Worm (Caenorhabditis elegans): ENCODE measurements around the gene K12B6.4.

K12B6.4 gene

DNA sequence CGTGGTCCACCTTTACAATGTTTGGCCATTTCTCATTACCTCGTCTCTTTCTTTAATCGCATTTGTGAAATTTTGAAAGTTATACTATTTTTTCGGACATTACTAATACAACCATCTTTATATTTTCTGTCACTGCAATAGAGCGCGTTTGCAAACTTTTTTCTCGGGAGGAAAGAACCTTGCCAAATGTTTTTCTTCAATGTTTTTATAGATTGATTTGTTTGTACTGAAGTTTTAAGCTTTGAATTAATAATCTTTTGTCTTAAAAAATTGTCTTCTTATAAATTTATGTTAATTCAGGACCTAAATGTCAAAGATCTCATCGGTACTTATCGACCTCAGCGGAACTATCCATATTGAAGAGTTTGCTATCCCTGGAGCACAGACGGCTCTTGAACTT lies 46.2 kb downstream of the K12B6.4 start, which contains the start of gene K08B12.3:
Gene K08B12.3 (plus strand): TSS at position 301 of the 400 bp plus-strand sequence.
- TF ChIP-seq gei-8 (GFP tag; optimal IDR thresholded peaks at IDR 0.05) (no peak), R02D3.7 (tag; optimal IDR thresholded peaks at IDR 0.05) (no peak), zag-1 (tag; optimal IDR thresholded peaks at IDR 0.05) (no peak), lsy-2 (tag; optimal IDR thresholded peaks at IDR 0.05) (peak in 1 of 2 experiments; percentile 13), F10B5.3 (tag; optimal IDR thresholded peaks at IDR 0.05) (no peak), lin-38 (GFP tag; IDR thresholded peaks at IDR 0.05) (peak; percentile 51), dpl-1 (GFP tag; optimal IDR thresholded peaks at IDR 0.05) (no peak), lin-29 (GFP tag; IDR thresholded peaks at IDR 0.05) (no peak), ZK337.2 (GFP tag; IDR thresholded peaks at IDR 0.05) (no peak), dve-1 (tag; optimal IDR thresholded peaks at IDR 0.05; ENCODE audit: insufficient read depth) (peak; percentile 4)

DNA sequence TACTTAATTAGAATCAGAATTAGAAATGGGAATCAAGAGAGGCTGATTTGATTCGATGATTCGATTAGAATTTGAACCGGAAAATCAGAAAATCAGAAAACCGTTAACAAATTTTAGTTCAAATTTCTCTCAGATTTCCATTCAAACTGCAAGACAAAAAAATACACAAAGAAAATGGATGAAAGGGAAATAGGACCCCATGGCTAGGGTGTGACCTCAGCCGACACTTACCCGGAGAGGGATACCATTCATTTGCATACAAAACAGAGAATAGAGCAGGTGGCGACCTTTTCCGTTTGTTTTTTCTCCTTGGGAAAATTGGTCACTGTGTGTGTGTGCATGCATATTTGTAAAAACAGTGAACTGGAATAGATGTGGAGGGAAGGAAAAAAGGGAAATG lies 47.1 kb downstream of the K12B6.4 start:
- TF ChIP-seq Y5F2A.4 (GFP tag; optimal IDR thresholded peaks at IDR 0.05) (no peak), rbr-2 (tag; optimal IDR thresholded peaks at IDR 0.05) (no peak), nhr-102 (tag; optimal IDR thresholded peaks at IDR 0.05) (no peak), nhr-77 (tag; optimal IDR thresholded peaks at IDR 0.05) (no peak), unc-130 (GFP tag; optimal IDR thresholded peaks at IDR 0.05) (no peak), set-16 (GFP tag; IDR thresholded peaks at IDR 0.05) (no peak), T26A8.4 (GFP tag; IDR thresholded peaks at IDR 0.05) (no peak), nhr-48 (tag; optimal IDR thresholded peaks at IDR 0.05) (no peak), dpl-1 (GFP tag; optimal IDR thresholded peaks at IDR 0.05) (no peak), ceh-62 (tag; optimal IDR thresholded peaks at IDR 0.05) (no peak), dve-1 (tag; optimal IDR thresholded peaks at IDR 0.05; ENCODE audit: insufficient read depth) (no peak)

DNA sequence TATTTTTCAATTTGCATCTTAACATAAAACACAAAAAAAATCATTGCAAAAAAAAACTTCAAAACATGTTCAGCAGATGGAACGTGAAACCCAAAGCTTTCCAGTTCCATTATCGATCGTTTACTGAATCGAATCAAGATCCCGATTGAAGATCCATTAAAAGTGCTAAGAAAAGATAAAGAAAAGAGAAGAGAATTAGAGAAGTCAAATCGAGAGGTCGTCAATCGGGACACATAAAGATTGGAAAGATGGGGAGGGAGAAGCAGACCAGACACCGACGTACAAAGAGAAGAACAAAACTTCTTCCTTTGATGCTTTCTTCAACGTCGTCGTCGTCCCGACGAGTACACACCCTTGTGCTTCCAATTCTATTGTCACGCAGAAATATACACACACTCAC lies 48.2 kb downstream of the K12B6.4 start:
- TF ChIP-seq lin-1 (GFP tag; IDR thresholded peaks at IDR 0.05) (no peak), lsy-2 (tag; optimal IDR thresholded peaks at IDR 0.05) (peak in 1 of 2 experiments; percentile 30), pha-4 (GFP tag; IDR thresholded peaks at IDR 0.05) (no peak), pha-4 (tag; optimal IDR thresholded peaks at IDR 0.05) (no peak), ctbp-1 (GFP tag; IDR thresholded peaks at IDR 0.05) (peak; percentile 24; the same call in 1 of the 2 replicates), ceh-28 (tag; optimal IDR thresholded peaks at IDR 0.05) (peak; percentile 3), spr-3 (GFP tag; optimal IDR thresholded peaks at IDR 0.05) (no peak), hlh-30 (tag; optimal IDR thresholded peaks at IDR 0.05; ENCODE audit: insufficient read depth) (peak; percentile 24), nhr-48 (tag; optimal IDR thresholded peaks at IDR 0.05) (peak; percentile 36), mdl-1 (tag; optimal IDR thresholded peaks at IDR 0.05) (peak in 1 of 2 experiments; percentile 24), hlh-11 (tag; optimal IDR thresholded peaks at IDR 0.05) (peak; percentile 22), unc-62 (GFP tag; optimal IDR thresholded peaks at IDR 0.05 in 1 of 2) (peak in 1 of 2 experiments; percentile 65), unc-62 (tag; optimal IDR thresholded peaks at IDR 0.05) (no peak), fkh-10 (GFP tag; optimal IDR thresholded peaks at IDR 0.05) (peak; percentile 47)

DNA sequence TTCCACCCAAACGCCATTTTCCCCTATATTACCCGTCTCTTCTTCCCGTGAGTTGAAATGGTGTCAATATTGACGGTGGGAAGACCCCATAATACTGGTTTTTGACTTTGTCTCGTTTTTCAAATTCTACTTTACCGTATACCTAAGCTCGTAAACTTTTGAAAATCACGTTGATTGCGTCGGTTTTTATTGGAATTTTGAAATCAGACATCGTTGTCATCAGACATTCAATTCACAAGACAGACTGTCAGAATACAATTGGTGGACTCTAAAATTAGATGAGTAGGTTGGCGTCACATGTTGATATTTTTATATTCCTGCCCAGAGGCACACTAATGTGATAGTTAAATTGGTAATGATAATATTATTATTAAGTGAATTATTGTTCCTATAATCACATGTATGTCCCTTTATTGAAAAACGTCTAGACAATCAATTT lies 49.2 kb downstream of the K12B6.4 start:
- no peak for TF ChIP-seq ces-1 (GFP tag; optimal IDR thresholded peaks at IDR 0.05)
- no peak for TF ChIP-seq pha-4 (GFP tag; IDR thresholded peaks at IDR 0.05)
- peak; percentile 42 for TF ChIP-seq pha-4 (tag; optimal IDR thresholded peaks at IDR 0.05)
- no peak for TF ChIP-seq zip-11 (GFP tag; IDR thresholded peaks at IDR 0.05)
- peak; percentile 31 for TF ChIP-seq hlh-30 (tag; optimal IDR thresholded peaks at IDR 0.05; ENCODE audit: insufficient read depth)
- TF ChIP-seq jun-1 (tag; optimal IDR thresholded peaks at IDR 0.05) = no peak
- TF ChIP-seq lsy-2 (tag; optimal IDR thresholded peaks at IDR 0.05) = peak in 1 of 2 experiments; percentile 18
- TF ChIP-seq Y105C5A.15 (GFP tag; IDR thresholded peaks at IDR 0.05) = no peak
- TF ChIP-seq mdl-1 (tag; optimal IDR thresholded peaks at IDR 0.05) = no peak
- TF ChIP-seq aha-1 (tag) = peak; percentile 57
- TF ChIP-seq nhr-41 (GFP tag; IDR thresholded peaks at IDR 0.05) = no peak
